Fruit fly (Drosophila melanogaster) whole organism, adult: ENCODE measurements around the gene CG17928.

Experiments
- CG1620 ChIP-seq: fragments of 200-800 bp; sonication (Bioruptor generic); optimal IDR thresholded peaks from 2 replicates; lab custom pipeline; 2016; ENCODE audit warnings: missing biosample characterization, missing genetic modification characterization
- CG5204 ChIP-seq: fragments of 200-800 bp; sonication (Bioruptor generic); optimal IDR thresholded peaks from 2 replicates; lab custom pipeline; 2016; ENCODE audit warnings: missing biosample characterization, missing genetic modification characterization
- ovo ChIP-seq: fragments of 200-800 bp; sonication (Bioruptor generic); optimal IDR thresholded peaks from 2 replicates; lab custom pipeline; 2016; ENCODE audit warnings: missing biosample characterization, missing genetic modification characterization

dm6 chr2L:16789880-16790279 is 1.5 kb upstream of the CG17928 start:
- no peak for TF ChIP-seq ovo
- no peak for TF ChIP-seq CG5204 (GFP tag; lab: Kevin White, UChicago)
- TF ChIP-seq CG1620 (GFP tag; lab: Kevin White, UChicago), result no peak
